Worm (Caenorhabditis elegans) whole organism, L4/young adult: ENCODE measurements around the gene str-161.

Experiments
- W03F9.2 ChIP-seq: fragments of 150-350 bp; optimal IDR thresholded peaks from 2 replicates; lab custom pipeline; 2014; ENCODE audit warnings: missing biosample characterization, missing genetic modification characterization
- dao-5 ChIP-seq: sonication (generic microtip); optimal IDR thresholded peaks from 2 replicates; lab custom pipeline; 2016; ENCODE audit warnings: missing genotype, missing genetic modification characterization, moderate library complexity, missing compliant biosample characterization
- him-1 ChIP-seq: sonication (generic microtip); optimal IDR thresholded peaks from 2 replicates; lab custom pipeline; 2016; ENCODE audit warnings: missing genotype, missing genetic modification reagents, missing genetic modification characterization, missing compliant biosample characterization

- no peak for TF ChIP-seq W03F9.2 (tag; lab: Kevin White, UChicago)
- no peak for TF ChIP-seq him-1 (tag; lab: Kevin White, UChicago)
- TF ChIP-seq dao-5 (tag; lab: Kevin White, UChicago): no peak
Observed at ce11 chrIV:4945771-4946170, 41.9 kb upstream of the str-161 start, which contains the start of gene str-169.
